Worm (Caenorhabditis elegans) whole organism, L3 larva: ENCODE results near the gene chil-21.

Experiments used
- R02D3.7 ChIP-seq: fragments of 150-350 bp; optimal IDR thresholded peaks from 2 replicates; lab custom pipeline; 2014; ENCODE audit warnings: missing biosample characterization, missing genetic modification characterization
- ZK546.5 ChIP-seq: sonication (generic microtip); optimal IDR thresholded peaks from 2 replicates; lab custom pipeline; 2017; ENCODE audit warnings: missing biosample characterization, missing genetic modification characterization
- aly-2 ChIP-seq: fragments of 150-350 bp; optimal IDR thresholded peaks from 2 replicates; lab custom pipeline; 2014; ENCODE audit warnings: missing biosample characterization, missing genetic modification characterization
- ama-1 ChIP-seq: fragments of 150-350 bp; optimal IDR thresholded peaks from 2 replicates; lab custom pipeline; 2018
- ceh-16 ChIP-seq: sonication (generic microtip); optimal IDR thresholded peaks from 2 replicates; lab custom pipeline; 2017; ENCODE audit warnings: missing biosample characterization, missing genetic modification characterization
- ceh-28 ChIP-seq: fragments of 150-350 bp; optimal IDR thresholded peaks from 2 replicates; lab custom pipeline; 2014; ENCODE audit warnings: missing biosample characterization, missing genetic modification reagents, missing genetic modification characterization
- ceh-9 ChIP-seq: sonication (generic microtip); optimal IDR thresholded peaks from 2 replicates; lab custom pipeline; 2018; ENCODE audit warnings: missing biosample characterization, missing genetic modification characterization
- elt-2 ChIP-seq: sonication (generic microtip); optimal IDR thresholded peaks from 2 replicates; lab custom pipeline; 2016; ENCODE audit warnings: missing genetic modification reagents, mild to moderate bottlenecking, missing genetic modification characterization, missing compliant biosample characterization
- elt-3 ChIP-seq, 3 experiments: fragments of 150-350 bp in 1 of 3; sonication (generic microtip) in 2 of 3; optimal IDR thresholded peaks; 2 replicates in 2 of 3; 4 replicates in 1 of 3; lab custom pipeline; 2014 to 2017; ENCODE audit warnings: missing biosample characterization in 3 of 3, missing genetic modification characterization in 3 of 3
- eor-1 ChIP-seq, 2 experiments: fragments of 150-350 bp; optimal IDR thresholded peaks; 2 replicates each; lab custom pipeline; 2014 to 2018; ENCODE audit warnings: missing biosample characterization in 2 of 2, missing genetic modification characterization in 2 of 2
- fkh-10 ChIP-seq: sonication (generic microtip); optimal IDR thresholded peaks from 2 replicates; lab custom pipeline; 2017; ENCODE audit warnings: missing biosample characterization, missing genetic modification reagents, missing genetic modification characterization
- fkh-2 ChIP-seq: fragments of 150-350 bp; optimal IDR thresholded peaks from 2 replicates; lab custom pipeline; 2014; ENCODE audit warnings: missing biosample characterization, missing genetic modification reagents, missing genetic modification characterization
- fos-1 ChIP-seq: fragments of 150-350 bp; optimal IDR thresholded peaks from 2 replicates; lab custom pipeline; 2014; ENCODE audit warnings: missing biosample characterization, missing genetic modification characterization
- hmg-11 ChIP-seq: sonication (generic microtip); optimal IDR thresholded peaks from 2 replicates; lab custom pipeline; 2016; ENCODE audit warnings: missing genetic modification characterization, missing compliant biosample characterization
- lin-15B ChIP-seq: fragments of 150-350 bp; optimal IDR thresholded peaks from 2 replicates; lab custom pipeline; 2014; ENCODE audit warnings: missing biosample characterization, missing genetic modification characterization
- lsy-12 ChIP-seq: sonication (generic microtip); optimal IDR thresholded peaks from 2 replicates; lab custom pipeline; 2016; ENCODE audit warnings: mild to moderate bottlenecking, missing genetic modification characterization, missing compliant biosample characterization
- mdl-1 ChIP-seq: fragments of 150-350 bp; optimal IDR thresholded peaks from 2 replicates; lab custom pipeline; 2014; ENCODE audit warnings: missing biosample characterization, missing genetic modification characterization
- nfya-1 ChIP-seq: sonication (generic microtip); optimal IDR thresholded peaks from 2 replicates; lab custom pipeline; 2017; ENCODE audit warnings: missing genetic modification characterization, mild to moderate bottlenecking, missing compliant biosample characterization, antibody characterized with exemption, moderate library complexity; ENCODE audit not compliant: insufficient read depth
- nhr-11 ChIP-seq: fragments of 150-350 bp; optimal IDR thresholded peaks from 2 replicates; lab custom pipeline; 2014; ENCODE audit warnings: missing biosample characterization, missing genetic modification characterization
- nhr-12 ChIP-seq: fragments of 150-350 bp; optimal IDR thresholded peaks from 2 replicates; lab custom pipeline; 2014; ENCODE audit warnings: missing biosample characterization, missing genetic modification characterization
- nhr-23 ChIP-seq: fragments of 150-350 bp; optimal IDR thresholded peaks from 2 replicates; lab custom pipeline; 2014; ENCODE audit warnings: missing biosample characterization, missing genetic modification reagents, missing genetic modification characterization
- nhr-237 ChIP-seq: fragments of 150-350 bp; optimal IDR thresholded peaks from 2 replicates; lab custom pipeline; 2014; ENCODE audit warnings: missing biosample characterization, missing genetic modification characterization
- nhr-25 ChIP-seq: sonication (generic microtip); optimal IDR thresholded peaks from 2 replicates; lab custom pipeline; 2017; ENCODE audit warnings: missing biosample characterization, missing genetic modification characterization
- nhr-28 ChIP-seq: fragments of 150-350 bp; optimal IDR thresholded peaks from 2 replicates; lab custom pipeline; 2014; ENCODE audit warnings: missing biosample characterization, missing genetic modification characterization
- nhr-43 ChIP-seq: sonication (generic microtip); optimal IDR thresholded peaks from 2 replicates; lab custom pipeline; 2016; ENCODE audit warnings: mild to moderate bottlenecking, missing genetic modification characterization, missing compliant biosample characterization; ENCODE audit not compliant: poor library complexity, severe bottlenecking
- nhr-67 ChIP-seq: fragments of 150-350 bp; optimal IDR thresholded peaks from 2 replicates; lab custom pipeline; 2014; ENCODE audit warnings: missing biosample characterization, missing genetic modification characterization
- nhr-76 ChIP-seq: fragments of 150-350 bp; sonication (generic microtip); optimal IDR thresholded peaks from 5 replicates; lab custom pipeline; 2014; ENCODE audit warnings: missing biosample characterization, missing genetic modification characterization
- nhr-77 ChIP-seq: fragments of 150-350 bp; optimal IDR thresholded peaks from 2 replicates; lab custom pipeline; 2014; ENCODE audit warnings: missing biosample characterization, missing genetic modification characterization
- pha-4 ChIP-seq: fragments of 150-350 bp; optimal IDR thresholded peaks from 2 replicates; lab custom pipeline; 2014; ENCODE audit warnings: missing biosample characterization, missing genetic modification reagents, missing genetic modification characterization
- pqm-1 ChIP-seq: fragments of 150-350 bp; optimal IDR thresholded peaks from 2 replicates; lab custom pipeline; 2017; ENCODE audit warnings: missing biosample characterization, missing genetic modification characterization, inconsistent platforms
- sea-2 ChIP-seq: fragments of 150-350 bp; sonication (generic microtip); optimal IDR thresholded peaks from 4 replicates; lab custom pipeline; 2014; ENCODE audit warnings: missing biosample characterization, missing genetic modification reagents, missing genetic modification characterization
- skn-1 ChIP-seq: fragments of 150-350 bp; optimal IDR thresholded peaks from 2 replicates; lab custom pipeline; 2014; ENCODE audit warnings: missing biosample characterization, missing genetic modification characterization
- snpc-4 ChIP-seq: fragments of 150-350 bp; optimal IDR thresholded peaks from 2 replicates; lab custom pipeline; 2014; ENCODE audit warnings: missing biosample characterization, missing genetic modification characterization
- tbx-2 ChIP-seq: sonication (generic microtip); optimal IDR thresholded peaks from 2 replicates; lab custom pipeline; 2016; ENCODE audit warnings: mild to moderate bottlenecking, missing genetic modification characterization, missing compliant biosample characterization
- unc-39 ChIP-seq: sonication (generic microtip); optimal IDR thresholded peaks from 4 replicates; lab custom pipeline; 2017; ENCODE audit warnings: missing biosample characterization, missing genetic modification characterization
- unc-62 ChIP-seq: fragments of 150-350 bp; sonication (generic microtip); optimal IDR thresholded peaks from 4 replicates; lab custom pipeline; 2014; ENCODE audit warnings: missing biosample characterization, missing genetic modification reagents, missing genetic modification characterization

The chil-21 gene

ce11 chrII:9447965-9448364 lies 13.8 kb downstream of the chil-21 start, which contains the start of gene chil-18:
Gene chil-18 (plus strand): TSS chrII:9448265.
- TF ChIP-seq snpc-4 (no peak), lsy-12 (tag; lab: Kevin White, UChicago) (no peak), nhr-76 (tag; lab: Kevin White, UChicago) (no peak), nfya-1 (tag; lab: Kevin White, UChicago) (no peak), ama-1 (lab: Kevin White, UChicago) (no peak), nhr-28 (tag; lab: Kevin White, UChicago) (no peak), hmg-11 (tag; lab: Kevin White, UChicago) (no peak), unc-62 (no peak)

- TF ChIP-seq aly-2 (tag; lab: Kevin White, UChicago): no peak
- no peak for TF ChIP-seq nhr-67 (tag; lab: Kevin White, UChicago)
- no peak for TF ChIP-seq nhr-23
- no peak for TF ChIP-seq elt-2 (tag; lab: Kevin White, UChicago)
- no peak for TF ChIP-seq unc-39 (tag; lab: Kevin White, UChicago)
- TF ChIP-seq skn-1: no peak
- no peak for TF ChIP-seq ceh-16 (tag; lab: Kevin White, UChicago)
- no peak for TF ChIP-seq nhr-237 (tag; lab: Kevin White, UChicago)
- TF ChIP-seq ama-1 (lab: Kevin White, UChicago): no peak
- TF ChIP-seq pqm-1 (tag; lab: Kevin White, UChicago): no peak
- TF ChIP-seq eor-1 (tag; optimal IDR thresholded peaks at IDR 0.05; lab: Kevin White, UChicago): no peak
- TF ChIP-seq ZK546.5: no peak
- no peak for TF ChIP-seq nfya-1 (tag; lab: Kevin White, UChicago)
- no peak for TF ChIP-seq tbx-2
- no peak for TF ChIP-seq mdl-1 (tag; lab: Kevin White, UChicago)
- no peak for TF ChIP-seq ceh-28 (tag; lab: Kevin White, UChicago)
- no peak for TF ChIP-seq lin-15B (tag; lab: Kevin White, UChicago)
Measured at ce11 chrII:9445368-9445767, 16.4 kb downstream of the chil-21 start, which contains the start of gene R09D1.13. Gene R09D1.13 (minus strand): TSS chrII:9445468.

- no peak for TF ChIP-seq R02D3.7 (tag; lab: Kevin White, UChicago)
- no peak for TF ChIP-seq pqm-1 (tag; lab: Kevin White, UChicago)
- TF ChIP-seq pha-4: no peak
- TF ChIP-seq nhr-77 (tag; lab: Kevin White, UChicago): no peak
- no peak for TF ChIP-seq ceh-28 (tag; lab: Kevin White, UChicago)
- TF ChIP-seq nhr-43 (tag; lab: Kevin White, UChicago): no peak
- no peak for TF ChIP-seq fos-1 (tag; lab: Kevin White, UChicago)
- no peak for TF ChIP-seq nhr-11
- no peak for TF ChIP-seq lsy-12 (tag; lab: Kevin White, UChicago)
- TF ChIP-seq nhr-237 (tag; lab: Kevin White, UChicago): no peak
- TF ChIP-seq nhr-28 (tag; lab: Kevin White, UChicago): no peak
- TF ChIP-seq ceh-9 (tag; lab: Kevin White, UChicago): no peak
- TF ChIP-seq ZK546.5: no peak
- TF ChIP-seq fkh-2 (tag; lab: Kevin White, UChicago): no peak
Measured at ce11 chrII:9443522-9443921, 18.3 kb downstream of the chil-21 start, which contains the start of gene chil-15. Gene chil-15 (minus strand): TSS chrII:9443622.

ce11 chrII:9441838-9442237 lies 19.9 kb downstream of the chil-21 start, which contains the start of gene chil-16:
Gene chil-16 (minus strand): TSS chrII:9441938.
- TF ChIP-seq ama-1 (lab: Kevin White, UChicago) (no peak), nhr-25 (tag; lab: Kevin White, UChicago) (no peak), ceh-16 (tag; lab: Kevin White, UChicago) (no peak), elt-3 (tag; optimal IDR thresholded peaks at IDR 0.05; lab: Kevin White, UChicago) (no peak), nhr-237 (tag; lab: Kevin White, UChicago) (no peak), hmg-11 (tag; lab: Kevin White, UChicago) (no peak), nhr-11 (no peak), pqm-1 (tag; lab: Kevin White, UChicago) (no peak), R02D3.7 (tag; lab: Kevin White, UChicago) (no peak), nfya-1 (tag; lab: Kevin White, UChicago) (no peak), nhr-12 (tag; lab: Kevin White, UChicago) (no peak), fkh-2 (tag; lab: Kevin White, UChicago) (no peak), fkh-10 (GFP tag; lab: Kevin White, UChicago) (no peak), skn-1 (no peak), sea-2 (no peak)
